1 fruit fly cellular context compared by ENCODE assay signal in genomic region chr3R:15363608-15364007, dm6.
A peak's percentile ranks its signal among the peaks of the same experiment; 100 is the strongest.
TF ChIP-seq lines count a peak whose summit lies in the region.

Gene CG6171, minus strand, starts transcription at chr3R:15363857.

TF ChIP-seq in whole organism, embryonic, 481 proteins besides CTCF, POLR2A, EP300 and RAD21 (continued from another document and continues in another):
- TF ChIP-seq lmd (GFP tag; IDR thresholded peaks at IDR 0.05; lab: Robert Waterston, UW): no peak
- TF ChIP-seq CG9817 (tag; optimal IDR thresholded peaks at IDR 0.05; lab: Kevin White, UChicago): no peak
- peak; percentile 43; the same call in 1 of the 3 replicates for TF ChIP-seq Opbp (GFP tag; IDR thresholded peaks at IDR 0.05; lab: Robert Waterston, UW; ENCODE audit: partially characterized antibody)
- no peak for TF ChIP-seq az2 (GFP tag; optimal IDR thresholded peaks at IDR 0.05; lab: Kevin White, UChicago)
- TF ChIP-seq MESR4 (GFP tag; optimal IDR thresholded peaks at IDR 0.05; lab: Kevin White, UChicago): peak; percentile 64
- peak; percentile 59 for TF ChIP-seq unc-4 (GFP tag; IDR thresholded peaks at IDR 0.05; lab: Robert Waterston, UW; ENCODE audit: partially characterized antibody)
- TF ChIP-seq mam (GFP tag; optimal IDR thresholded peaks at IDR 0.05; lab: Kevin White, UChicago): no peak
- no peak for TF ChIP-seq Sox100B (GFP tag; optimal IDR thresholded peaks at IDR 0.05; lab: Kevin White, UChicago)
- TF ChIP-seq sens (GFP tag; lab: Kevin White, UChicago): peak; percentile 80
- peak; percentile 18 for TF ChIP-seq CG15514 (GFP tag; optimal IDR thresholded peaks at IDR 0.05; lab: Kevin White, UChicago)
- no peak for TF ChIP-seq CG17612 (GFP tag; IDR thresholded peaks at IDR 0.05; lab: Robert Waterston, UW)
- TF ChIP-seq Bgb (GFP tag; IDR thresholded peaks at IDR 0.05; lab: Robert Waterston, UW; ENCODE audit: partially characterized antibody): peak; percentile 30; the same call in 1 of the 2 replicates
- peak; percentile 92 for TF ChIP-seq CG10267 (tag; optimal IDR thresholded peaks at IDR 0.05; lab: Kevin White, UChicago)
- TF ChIP-seq kni (GFP tag; optimal IDR thresholded peaks at IDR 0.05; lab: Kevin White, UChicago): no peak
- no peak for TF ChIP-seq CG9437 (GFP tag; optimal IDR thresholded peaks at IDR 0.05; lab: Kevin White, UChicago)
- no peak for TF ChIP-seq CG7357 (GFP tag; IDR thresholded peaks at IDR 0.05; lab: Robert Waterston, UW)
- TF ChIP-seq HmgZ (tag; optimal IDR thresholded peaks at IDR 0.05; lab: Kevin White, UChicago): peak; percentile 17
- no peak for TF ChIP-seq Fer1 (GFP tag; optimal IDR thresholded peaks at IDR 0.05; lab: Kevin White, UChicago)
- TF ChIP-seq jigr1 (GFP tag; IDR thresholded peaks at IDR 0.05; lab: Robert Waterston, UW): no peak
- TF ChIP-seq CG12659 (GFP tag; optimal IDR thresholded peaks at IDR 0.05; lab: Kevin White, UChicago): peak; percentile 4
- TF ChIP-seq CG6791 (GFP tag; IDR thresholded peaks at IDR 0.05; lab: Robert Waterston, UW; ENCODE audit: partially characterized antibody): peak; percentile 70; the same call in 2 of the 3 replicates
- TF ChIP-seq Xbp1 (GFP tag; optimal IDR thresholded peaks at IDR 0.05; lab: Kevin White, UChicago): no peak
- TF ChIP-seq BEAF-32 (GFP tag; optimal IDR thresholded peaks at IDR 0.05; lab: Kevin White, UChicago): peak; percentile 63
- no peak for TF ChIP-seq D (optimal IDR thresholded peaks at IDR 0.05; lab: Kevin White, UChicago)
- no peak for TF ChIP-seq D (GFP tag; optimal IDR thresholded peaks at IDR 0.05; lab: Kevin White, UChicago)
- TF ChIP-seq CG11695 (GFP tag; IDR thresholded peaks at IDR 0.05; lab: Robert Waterston, UW): no peak
- no peak for TF ChIP-seq pho (GFP tag; optimal IDR thresholded peaks at IDR 0.05; lab: Kevin White, UChicago)
- TF ChIP-seq CG12391 (tag; optimal IDR thresholded peaks at IDR 0.05; lab: Kevin White, UChicago): no peak
- TF ChIP-seq Neu2 (GFP tag; optimal IDR thresholded peaks at IDR 0.05; lab: Kevin White, UChicago; ENCODE audit: borderline replicate concordance): peak; percentile 18
- TF ChIP-seq MBD-R2 (GFP tag; IDR thresholded peaks at IDR 0.05; lab: Robert Waterston, UW): peak; percentile 70
- TF ChIP-seq Doc3 (GFP tag; IDR thresholded peaks at IDR 0.05; lab: Robert Waterston, UW; ENCODE audit: partially characterized antibody): 0 out of 3 replicates have a peak, but pooled peaks have one; percentile 17
- TF ChIP-seq Ets65A (GFP tag; lab: Kevin White, UChicago): no peak
- TF ChIP-seq CG11696 (GFP tag; IDR thresholded peaks at IDR 0.05; lab: Robert Waterston, UW): no peak
- peak; percentile 16 for TF ChIP-seq CG13624 (GFP tag; optimal IDR thresholded peaks at IDR 0.05; lab: Kevin White, UChicago)
- TF ChIP-seq Vsx1 (GFP tag; optimal IDR thresholded peaks at IDR 0.05; lab: Kevin White, UChicago): no peak
- peak; percentile 12 for TF ChIP-seq CG14710 (tag; optimal IDR thresholded peaks at IDR 0.05; lab: Kevin White, UChicago)
- no peak for TF ChIP-seq CG12071 (GFP tag; optimal IDR thresholded peaks at IDR 0.05; lab: Kevin White, UChicago)
- TF ChIP-seq CG6854 (GFP tag; optimal IDR thresholded peaks at IDR 0.05; lab: Kevin White, UChicago): no peak
- TF ChIP-seq CG2129 (GFP tag; IDR thresholded peaks at IDR 0.05; lab: Robert Waterston, UW; ENCODE audit: partially characterized antibody): peak; percentile 34; the same call in 1 of the 2 replicates
- peak; percentile 75 for TF ChIP-seq CG13287 (GFP tag; IDR thresholded peaks at IDR 0.05; lab: Robert Waterston, UW; ENCODE audit: partially characterized antibody)
- peak; percentile 50 for TF ChIP-seq knrl (GFP tag; IDR thresholded peaks at IDR 0.05; lab: Robert Waterston, UW; ENCODE audit: partially characterized antibody)
- TF ChIP-seq hbn (GFP tag; IDR thresholded peaks at IDR 0.05; lab: Robert Waterston, UW; ENCODE audit: partially characterized antibody): peak; percentile 44; the same call in 1 of the 2 replicates
- TF ChIP-seq Dref (GFP tag; IDR thresholded peaks at IDR 0.05; lab: Robert Waterston, UW): peak; percentile 76
- no peak for TF ChIP-seq Doc2 (GFP tag; IDR thresholded peaks at IDR 0.05; lab: Robert Waterston, UW)
- TF ChIP-seq YL-1 (GFP tag; optimal IDR thresholded peaks at IDR 0.05; lab: Kevin White, UChicago): no peak
- no peak for TF ChIP-seq CG10979 (tag; optimal IDR thresholded peaks at IDR 0.05; lab: Kevin White, UChicago)
- TF ChIP-seq cato (GFP tag; optimal IDR thresholded peaks at IDR 0.05; lab: Kevin White, UChicago; ENCODE audit: borderline replicate concordance): no peak
- no peak for TF ChIP-seq CG3163 (GFP tag; optimal IDR thresholded peaks at IDR 0.05; lab: Kevin White, UChicago)
- no peak for TF ChIP-seq CG2199 (GFP tag; IDR thresholded peaks at IDR 0.05; lab: Robert Waterston, UW)
- TF ChIP-seq Nf-YC (tag; optimal IDR thresholded peaks at IDR 0.05; lab: Kevin White, UChicago): no peak
- peak; percentile 55 for TF ChIP-seq pzg (GFP tag; optimal IDR thresholded peaks at IDR 0.05; lab: Kevin White, UChicago)
- TF ChIP-seq ems (GFP tag; optimal IDR thresholded peaks at IDR 0.05; lab: Kevin White, UChicago): no peak
- no peak for TF ChIP-seq luna (GFP tag; optimal IDR thresholded peaks at IDR 0.05; lab: Kevin White, UChicago)
- no peak for TF ChIP-seq CG7372 (GFP tag; IDR thresholded peaks at IDR 0.05; lab: Robert Waterston, UW)
- no peak for TF ChIP-seq fd64A (GFP tag; optimal IDR thresholded peaks at IDR 0.05; lab: Kevin White, UChicago)
- TF ChIP-seq disco-r (GFP tag; optimal IDR thresholded peaks at IDR 0.05; lab: Kevin White, UChicago): no peak
- TF ChIP-seq CG3995 (GFP tag; optimal IDR thresholded peaks at IDR 0.05; lab: Kevin White, UChicago): no peak
- no peak for TF ChIP-seq Hmx (GFP tag; optimal IDR thresholded peaks at IDR 0.05; lab: Kevin White, UChicago)
- no peak for TF ChIP-seq dmrt99B (tag; optimal IDR thresholded peaks at IDR 0.05; lab: Kevin White, UChicago)
- no peak for TF ChIP-seq CG11456 (GFP tag; IDR thresholded peaks at IDR 0.05; lab: Robert Waterston, UW)
- TF ChIP-seq sens-2 (GFP tag; IDR thresholded peaks at IDR 0.05; lab: Robert Waterston, UW): no peak
- no peak for TF ChIP-seq CG31441 (GFP tag; IDR thresholded peaks at IDR 0.05; lab: Robert Waterston, UW)
- 0 out of 2 replicates have a peak, but pooled peaks have one; percentile 14 for TF ChIP-seq Xrp1 (GFP tag; IDR thresholded peaks at IDR 0.05; lab: Robert Waterston, UW)
- no peak for TF ChIP-seq HmgD (GFP tag; optimal IDR thresholded peaks at IDR 0.05; lab: Kevin White, UChicago)
- no peak for TF ChIP-seq bcd (GFP tag; optimal IDR thresholded peaks at IDR 0.05; lab: Kevin White, UChicago)
- TF ChIP-seq stwl (tag; optimal IDR thresholded peaks at IDR 0.05; lab: Kevin White, UChicago): peak; percentile 61
- no peak for TF ChIP-seq gsb-n (tag; optimal IDR thresholded peaks at IDR 0.05; lab: Kevin White, UChicago)
- no peak for TF ChIP-seq row (GFP tag; IDR thresholded peaks at IDR 0.05; lab: Robert Waterston, UW)
- no peak for TF ChIP-seq CG4360 (GFP tag; IDR thresholded peaks at IDR 0.05; lab: Robert Waterston, UW)
- TF ChIP-seq CG1832 (GFP tag; optimal IDR thresholded peaks at IDR 0.05; lab: Kevin White, UChicago): no peak
- TF ChIP-seq CG33557 (GFP tag; optimal IDR thresholded peaks at IDR 0.05; lab: Kevin White, UChicago): no peak
- TF ChIP-seq CG9932 (GFP tag; IDR thresholded peaks at IDR 0.05; lab: Robert Waterston, UW): no peak
- peak; percentile 44 for TF ChIP-seq CG2120 (GFP tag; optimal IDR thresholded peaks at IDR 0.05; lab: Kevin White, UChicago)
- no peak for TF ChIP-seq CG10209 (GFP tag; optimal IDR thresholded peaks at IDR 0.05; lab: Kevin White, UChicago)
- no peak for TF ChIP-seq Taf1 (GFP tag; IDR thresholded peaks at IDR 0.05; lab: Robert Waterston, UW)
- TF ChIP-seq ATbp (GFP tag; optimal IDR thresholded peaks at IDR 0.05; lab: Kevin White, UChicago): no peak
- no peak for TF ChIP-seq Hr39 (optimal IDR thresholded peaks at IDR 0.05; lab: Kevin White, UChicago)
- TF ChIP-seq CG1602 (GFP tag; optimal IDR thresholded peaks at IDR 0.05; lab: Kevin White, UChicago): no peak
- TF ChIP-seq inv (GFP tag; IDR thresholded peaks at IDR 0.05; lab: Robert Waterston, UW; ENCODE audit: partially characterized antibody): no peak
- TF ChIP-seq org-1 (GFP tag; optimal IDR thresholded peaks at IDR 0.05; lab: Kevin White, UChicago): no peak
- peak; percentile 47; the same call in 2 of the 3 replicates for TF ChIP-seq HLH4C (GFP tag; IDR thresholded peaks at IDR 0.05; lab: Robert Waterston, UW; ENCODE audit: partially characterized antibody)
- TF ChIP-seq CG2116 (GFP tag; optimal IDR thresholded peaks at IDR 0.05; lab: Kevin White, UChicago): peak; percentile 70
- no peak for TF ChIP-seq CG18011 (GFP tag; optimal IDR thresholded peaks at IDR 0.05; lab: Kevin White, UChicago)
- no peak for TF ChIP-seq NK7.1 (GFP tag; optimal IDR thresholded peaks at IDR 0.05; lab: Kevin White, UChicago)
- TF ChIP-seq sc (optimal IDR thresholded peaks at IDR 0.05; lab: Kevin White, UChicago): no peak
- no peak for TF ChIP-seq sc (GFP tag; optimal IDR thresholded peaks at IDR 0.05; lab: Kevin White, UChicago)
- TF ChIP-seq Adf1 (GFP tag; IDR thresholded peaks at IDR 0.05; lab: Robert Waterston, UW): no peak
- TF ChIP-seq bigmax (GFP tag; optimal IDR thresholded peaks at IDR 0.05; lab: Kevin White, UChicago): no peak
- TF ChIP-seq amos (GFP tag; IDR thresholded peaks at IDR 0.05; lab: Robert Waterston, UW; ENCODE audit: partially characterized antibody): peak; percentile 54; the same call in 1 of the 2 replicates
- peak; percentile 91 for TF ChIP-seq E2f2 (GFP tag; IDR thresholded peaks at IDR 0.05; lab: Robert Waterston, UW)
- TF ChIP-seq Scr (GFP tag; IDR thresholded peaks at IDR 0.05; lab: Robert Waterston, UW; ENCODE audit: partially characterized antibody): peak; percentile 64
- no peak for TF ChIP-seq CG12155 (GFP tag; optimal IDR thresholded peaks at IDR 0.05; lab: Kevin White, UChicago)
- no peak for TF ChIP-seq pnt (GFP tag; optimal IDR thresholded peaks at IDR 0.05; lab: Kevin White, UChicago)
- no peak for TF ChIP-seq CG4854 (GFP tag; optimal IDR thresholded peaks at IDR 0.05; lab: Kevin White, UChicago)
- TF ChIP-seq CG9609 (GFP tag; optimal IDR thresholded peaks at IDR 0.05; lab: Kevin White, UChicago): no peak
- no peak for TF ChIP-seq al (GFP tag; IDR thresholded peaks at IDR 0.05; lab: Robert Waterston, UW)
- TF ChIP-seq CG1024 (GFP tag; IDR thresholded peaks at IDR 0.05; lab: Robert Waterston, UW): no peak
- TF ChIP-seq sug (tag; optimal IDR thresholded peaks at IDR 0.05; lab: Kevin White, UChicago): no peak
- no peak for TF ChIP-seq slp2 (GFP tag; optimal IDR thresholded peaks at IDR 0.05; lab: Kevin White, UChicago)
- TF ChIP-seq Sry-δ (GFP tag; optimal IDR thresholded peaks at IDR 0.05; lab: Kevin White, UChicago): peak; percentile 84
- no peak for TF ChIP-seq lola (GFP tag; optimal IDR thresholded peaks at IDR 0.05; lab: Kevin White, UChicago)
- TF ChIP-seq corto (GFP tag; optimal IDR thresholded peaks at IDR 0.05; lab: Kevin White, UChicago): no peak
- peak; percentile 41 for TF ChIP-seq phol (tag; optimal IDR thresholded peaks at IDR 0.05; lab: Kevin White, UChicago)
- no peak for TF ChIP-seq pros (GFP tag; optimal IDR thresholded peaks at IDR 0.05; lab: Kevin White, UChicago)
- TF ChIP-seq B-H1 (GFP tag; IDR thresholded peaks at IDR 0.05; lab: Robert Waterston, UW): no peak
- TF ChIP-seq BtbVII (GFP tag; optimal IDR thresholded peaks at IDR 0.05; lab: Kevin White, UChicago): no peak
- no peak for TF ChIP-seq trem (tag; optimal IDR thresholded peaks at IDR 0.05; lab: Kevin White, UChicago)
- no peak for TF ChIP-seq p53 (GFP tag; optimal IDR thresholded peaks at IDR 0.05; lab: Kevin White, UChicago)
- no peak for TF ChIP-seq ac (GFP tag; optimal IDR thresholded peaks at IDR 0.05; lab: Kevin White, UChicago)
- no peak for TF ChIP-seq rib (GFP tag; IDR thresholded peaks at IDR 0.05; lab: Robert Waterston, UW)
- TF ChIP-seq Myb (GFP tag; optimal IDR thresholded peaks at IDR 0.05; lab: Kevin White, UChicago): peak; percentile 37
- no peak for TF ChIP-seq CG12219 (GFP tag; optimal IDR thresholded peaks at IDR 0.05; lab: Kevin White, UChicago)
- TF ChIP-seq cad (GFP tag; optimal IDR thresholded peaks at IDR 0.05; lab: Kevin White, UChicago): no peak
- TF ChIP-seq CG16813 (GFP tag; IDR thresholded peaks at IDR 0.05; lab: Robert Waterston, UW; ENCODE audit: partially characterized antibody): 0 out of 3 replicates have a peak, but pooled peaks have one; percentile 29
- no peak for TF ChIP-seq H15 (GFP tag; IDR thresholded peaks at IDR 0.05; lab: Robert Waterston, UW)
- no peak for TF ChIP-seq CG43689 (GFP tag; IDR thresholded peaks at IDR 0.05; lab: Robert Waterston, UW)
- no peak for TF ChIP-seq Dip3 (GFP tag; optimal IDR thresholded peaks at IDR 0.05; lab: Kevin White, UChicago)
- TF ChIP-seq crp (GFP tag; optimal IDR thresholded peaks at IDR 0.05; lab: Kevin White, UChicago): peak in 1 of 2 experiments; percentile 15
- 0 out of 2 replicates have a peak, but pooled peaks have one; percentile 55 for TF ChIP-seq bbx (GFP tag; IDR thresholded peaks at IDR 0.05; lab: Robert Waterston, UW; ENCODE audit: partially characterized antibody)
- peak; percentile 47 for TF ChIP-seq CG1603 (tag; optimal IDR thresholded peaks at IDR 0.05; lab: Kevin White, UChicago)
- peak; percentile 28 for TF ChIP-seq lbe (GFP tag; optimal IDR thresholded peaks at IDR 0.05; lab: Kevin White, UChicago)
- peak; percentile 72 for TF ChIP-seq CG4617 (GFP tag; optimal IDR thresholded peaks at IDR 0.05; lab: Kevin White, UChicago; ENCODE audit: borderline replicate concordance)
- no peak for TF ChIP-seq CG8765 (GFP tag; IDR thresholded peaks at IDR 0.05; lab: Robert Waterston, UW)
- no peak for TF ChIP-seq klu (GFP tag; IDR thresholded peaks at IDR 0.05; lab: Robert Waterston, UW)
- TF ChIP-seq Dp (GFP tag; optimal IDR thresholded peaks at IDR 0.05; lab: Kevin White, UChicago): peak; percentile 82
- TF ChIP-seq ewg (GFP tag; optimal IDR thresholded peaks at IDR 0.05; lab: Kevin White, UChicago): no peak
- TF ChIP-seq Med (GFP tag; lab: Kevin White, UChicago): peak; percentile 82
- TF ChIP-seq CG5953 (GFP tag; IDR thresholded peaks at IDR 0.05; lab: Robert Waterston, UW): no peak
- peak; percentile 69; the same call in 3 of the 4 replicates for TF ChIP-seq Dll (GFP tag; IDR thresholded peaks at IDR 0.05; lab: Robert Waterston, UW; ENCODE audit: partially characterized antibody)
- no peak for TF ChIP-seq ash1 (GFP tag; optimal IDR thresholded peaks at IDR 0.05; lab: Kevin White, UChicago)
- peak; percentile 75 for TF ChIP-seq CG16863 (GFP tag; optimal IDR thresholded peaks at IDR 0.05; lab: Kevin White, UChicago)
- no peak for TF ChIP-seq CG4424 (GFP tag; optimal IDR thresholded peaks at IDR 0.05; lab: Kevin White, UChicago)
